Worm (Caenorhabditis elegans): ENCODE results near the gene F45D3.4.

The F45D3.4 gene

DNA sequence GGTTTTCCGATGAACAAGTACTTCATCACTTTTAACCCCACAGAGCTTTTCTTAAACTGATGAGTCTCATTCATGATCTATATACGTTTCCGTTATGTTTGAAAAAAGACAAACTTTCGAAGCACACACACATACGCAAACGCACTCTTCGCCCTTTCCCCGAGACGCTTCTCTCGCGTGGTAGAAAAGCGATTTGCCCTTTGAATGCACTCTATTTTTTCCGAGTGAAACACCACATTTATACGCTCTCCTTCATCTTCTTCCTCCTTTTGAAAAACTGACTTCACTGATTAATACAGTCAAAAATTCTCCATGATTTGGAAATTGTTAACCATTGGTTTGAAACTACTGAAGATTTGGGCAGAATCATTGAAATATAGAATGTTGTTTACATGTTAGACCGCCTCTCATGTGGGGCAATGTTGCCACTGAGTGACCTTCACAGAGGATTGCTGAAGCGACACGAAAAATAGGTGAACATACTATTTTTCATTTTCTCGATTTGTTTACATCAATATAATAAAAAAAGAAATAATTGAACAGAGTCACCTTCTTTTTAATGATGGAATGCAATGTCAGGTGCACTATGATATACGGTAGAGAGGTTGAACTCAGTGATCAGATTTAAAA, 16.5 kb downstream of the F45D3.4 start:
- no peak for TF ChIP-seq ceh-30 (tag; optimal IDR thresholded peaks at IDR 0.05)
- no peak for TF ChIP-seq lim-6 (tag; optimal IDR thresholded peaks at IDR 0.05)
- no peak for TF ChIP-seq hlh-8 (tag; optimal IDR thresholded peaks at IDR 0.05)
- no peak for TF ChIP-seq madf-2 (tag; optimal IDR thresholded peaks at IDR 0.05)
- TF ChIP-seq che-1 (tag; optimal IDR thresholded peaks at IDR 0.05): no peak
- TF ChIP-seq ceh-6 (GFP tag; optimal IDR thresholded peaks at IDR 0.05): no peak
- no peak for TF ChIP-seq mec-3 (tag; optimal IDR thresholded peaks at IDR 0.05; ENCODE audit: borderline replicate concordance)
- no peak for TF ChIP-seq ttx-3 (tag; optimal IDR thresholded peaks at IDR 0.05)
- TF ChIP-seq fkh-6 (tag; optimal IDR thresholded peaks at IDR 0.05): no peak
- TF ChIP-seq ceh-24 (tag; optimal IDR thresholded peaks at IDR 0.05): no peak
- TF ChIP-seq dve-1 (tag; optimal IDR thresholded peaks at IDR 0.05): no peak
- no peak for TF ChIP-seq ceh-2 (tag; optimal IDR thresholded peaks at IDR 0.05)
- no peak for TF ChIP-seq tbx-7 (tag; optimal IDR thresholded peaks at IDR 0.05)
- no peak for TF ChIP-seq C08G9.2 (tag; optimal IDR thresholded peaks at IDR 0.05)
- TF ChIP-seq odd-2 (tag; optimal IDR thresholded peaks at IDR 0.05): no peak
- TF ChIP-seq pros-1 (tag; optimal IDR thresholded peaks at IDR 0.05): no peak

DNA sequence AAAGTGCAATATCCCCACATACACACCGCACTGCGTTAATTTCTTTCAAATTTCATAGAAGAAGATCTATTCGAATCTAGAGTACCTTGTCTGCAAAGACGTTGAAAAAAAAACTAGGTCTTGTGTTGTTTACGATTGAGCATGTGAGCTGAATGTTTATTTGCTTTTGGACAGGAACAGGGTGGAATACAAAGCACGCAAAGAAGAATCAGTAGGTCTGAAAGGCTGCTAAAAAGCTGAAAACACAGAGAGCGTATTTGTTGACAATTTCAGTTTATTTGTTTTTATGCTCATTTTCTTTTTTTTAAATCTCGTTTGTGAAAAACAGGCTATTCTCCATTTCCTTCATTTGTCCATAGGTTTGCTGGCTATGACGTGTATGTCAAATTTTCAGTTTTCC, 18.1 kb downstream of the F45D3.4 start:
- TF ChIP-seq syd-9 (tag; optimal IDR thresholded peaks at IDR 0.05) (no peak), nhr-232 (tag; optimal IDR thresholded peaks at IDR 0.05) (no peak), ceh-45 (GFP tag; IDR thresholded peaks at IDR 0.05) (no peak), sdc-2 (tag; optimal IDR thresholded peaks at IDR 0.05) (no peak), tbx-2 (tag; optimal IDR thresholded peaks at IDR 0.05) (no peak), odd-2 (tag; optimal IDR thresholded peaks at IDR 0.05) (no peak), dve-1 (tag; optimal IDR thresholded peaks at IDR 0.05) (no peak), elt-4 (tag; optimal IDR thresholded peaks at IDR 0.05) (no peak), pros-1 (tag; optimal IDR thresholded peaks at IDR 0.05) (no peak), sox-2 (GFP tag; IDR thresholded peaks at IDR 0.05) (no peak), T23F11.4 (GFP tag; optimal IDR thresholded peaks at IDR 0.05) (no peak), fkh-6 (tag; optimal IDR thresholded peaks at IDR 0.05) (no peak), unc-86 (tag; optimal IDR thresholded peaks at IDR 0.05) (no peak), ets-4 (tag; optimal IDR thresholded peaks at IDR 0.05) (no peak), gmeb-2 (tag; optimal IDR thresholded peaks at IDR 0.05) (no peak)

DNA sequence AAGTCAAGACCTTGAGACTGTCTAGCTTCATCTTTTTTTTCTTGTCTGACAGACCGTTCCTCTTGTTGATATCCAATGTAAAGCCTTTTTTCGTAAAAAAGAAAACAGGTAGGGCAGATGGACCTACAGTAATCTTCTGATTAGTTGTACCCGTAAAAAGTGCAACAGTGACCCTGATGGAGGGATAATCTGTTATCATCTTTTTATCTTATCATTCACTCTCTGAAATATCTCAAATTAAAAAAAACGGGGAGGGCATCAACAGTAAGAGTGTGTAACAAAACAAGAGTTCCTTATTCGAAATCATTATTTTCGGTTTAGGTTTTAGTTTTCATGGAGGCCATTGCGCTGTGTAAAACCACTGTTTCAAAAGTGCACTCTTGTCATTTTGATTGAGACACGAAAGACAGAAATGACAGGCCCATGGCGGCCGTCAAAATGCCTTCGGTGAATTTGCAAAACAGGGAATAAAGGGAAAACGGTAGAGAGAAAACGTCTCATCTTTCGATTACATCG, 19.3 kb downstream of the F45D3.4 start:
- TF ChIP-seq K09A11.1 (tag; optimal IDR thresholded peaks at IDR 0.05; ENCODE audit: insufficient read depth) (no peak), C38D4.7 (GFP tag; optimal IDR thresholded peaks at IDR 0.05) (no peak), zip-5 (tag; optimal IDR thresholded peaks at IDR 0.05) (no peak), mec-3 (tag; optimal IDR thresholded peaks at IDR 0.05; ENCODE audit: borderline replicate concordance) (no peak), npax-4 (tag; optimal IDR thresholded peaks at IDR 0.05) (no peak), ceh-9 (tag; optimal IDR thresholded peaks at IDR 0.05) (no peak), unc-55 (GFP tag; optimal IDR thresholded peaks at IDR 0.05) (no peak), ztf-16 (tag; optimal IDR thresholded peaks at IDR 0.05) (no peak), elt-2 (tag; optimal IDR thresholded peaks at IDR 0.05) (no peak), ceh-19 (GFP tag; optimal IDR thresholded peaks at IDR 0.05) (no peak), hlh-13 (GFP tag; optimal IDR thresholded peaks at IDR 0.05) (no peak), nfya-1 (tag; optimal IDR thresholded peaks at IDR 0.05) (no peak), ttx-3 (tag; optimal IDR thresholded peaks at IDR 0.05) (no peak), unc-3 (GFP tag; conservative IDR thresholded peaks at IDR 0.05) (no peak), unc-3 (tag; optimal IDR thresholded peaks at IDR 0.05) (no peak)
